Fruit fly (Drosophila melanogaster): ENCODE results near the gene gzl.

dm6 chr3R:6423984-6424602 is 41.4 kb downstream of the gzl start:
- TF ChIP-seq ab (GFP tag; optimal IDR thresholded peaks at IDR 0.05): peak; percentile 82
- TF ChIP-seq CG2889 (GFP tag; IDR thresholded peaks at IDR 0.05): peak; percentile 76
- TF ChIP-seq Adf1 (GFP tag; IDR thresholded peaks at IDR 0.05): peak; percentile 65
- peak; percentile 90 for TF ChIP-seq Fer3 (tag; optimal IDR thresholded peaks at IDR 0.05)
- peak; percentile 76 for TF ChIP-seq Taf1 (GFP tag; IDR thresholded peaks at IDR 0.05)
- TF ChIP-seq Atf6 (GFP tag; IDR thresholded peaks at IDR 0.05): peak; percentile 91
